Worm (Caenorhabditis elegans) whole organism, L1 larva: ENCODE measurements around the gene col-118.

ENCODE experiments used
- Y116A8C.19 ChIP-seq: sonication (generic microtip); optimal IDR thresholded peaks from 2 replicates; lab custom pipeline; 2016; ENCODE audit warnings: missing compliant biosample characterization, missing genetic modification characterization, borderline replicate concordance
- efl-3 ChIP-seq: fragments of 200-800 bp; sonication (Bioruptor generic); optimal IDR thresholded peaks from 2 replicates; lab custom pipeline; 2018; ENCODE audit warnings: mild to moderate bottlenecking, missing genetic modification characterization, missing compliant biosample characterization
- fos-1 ChIP-seq: fragments of 150-350 bp; optimal IDR thresholded peaks from 2 replicates; lab custom pipeline; 2014; ENCODE audit warnings: missing biosample characterization, missing genetic modification characterization
- grh-1 ChIP-seq: fragments of 200-800 bp; sonication (Bioruptor generic); IDR thresholded peaks from 2 replicates; pipeline ENCODE4 v1.3.6; 2022; ENCODE audit warnings: missing genetic modification reagents, missing genetic modification characterization, missing compliant biosample characterization
- nhr-237 ChIP-seq: fragments of 150-350 bp; optimal IDR thresholded peaks from 2 replicates; lab custom pipeline; 2014; ENCODE audit warnings: missing biosample characterization, missing genetic modification characterization
- snpc-4 ChIP-seq: fragments of 150-350 bp; optimal IDR thresholded peaks from 2 replicates; lab custom pipeline; 2014; ENCODE audit warnings: missing biosample characterization, missing genetic modification characterization
- snu-23 ChIP-seq: sonication (generic microtip); optimal IDR thresholded peaks from 2 replicates; lab custom pipeline; 2016; ENCODE audit warnings: missing genetic modification characterization, missing compliant biosample characterization
- sox-4 ChIP-seq: sonication (generic microtip); optimal IDR thresholded peaks from 2 replicates; lab custom pipeline; 2016; ENCODE audit warnings: missing genetic modification characterization, missing compliant biosample characterization
- sptf-1 ChIP-seq: fragments of 150-350 bp; optimal IDR thresholded peaks from 2 replicates; lab custom pipeline; 2014; ENCODE audit warnings: missing biosample characterization, missing genetic modification characterization
- unc-30 ChIP-seq: sonication (generic microtip); optimal IDR thresholded peaks from 2 replicates; lab custom pipeline; 2017; ENCODE audit warnings: missing biosample characterization, missing genetic modification characterization
- ztf-11 ChIP-seq, 2 experiments: sonication (generic microtip); optimal IDR thresholded peaks; 2 replicates each; lab custom pipeline; 2016 to 2017; ENCODE audit warnings: missing genetic modification characterization in 2 of 2, missing biosample characterization in 1 of 2, missing compliant biosample characterization in 1 of 2

DNA sequence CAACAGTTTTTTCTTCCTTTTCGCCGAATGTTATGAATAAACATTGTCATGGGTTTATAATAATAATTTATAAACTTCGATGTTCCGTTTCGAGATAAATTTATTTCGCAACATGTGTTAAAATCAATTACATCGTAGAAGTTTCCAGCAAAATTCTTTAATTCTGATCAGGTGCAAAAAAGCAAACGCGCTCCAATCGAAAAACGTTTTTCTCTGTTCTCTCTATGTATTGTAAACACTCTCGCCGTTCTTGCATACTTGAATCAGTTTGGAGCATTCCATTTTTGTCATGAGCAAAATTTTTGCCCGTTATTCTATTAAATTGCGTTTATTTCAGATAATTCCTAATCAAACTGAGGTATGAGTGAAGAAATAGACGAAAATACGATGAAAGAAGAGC, 45.7 kb downstream of the col-118 start, which contains the start of gene rad-54.L2:
- TF ChIP-seq snu-23 (GFP tag; lab: Kevin White, UChicago) (peak; percentile 64), ztf-11 (tag; optimal IDR thresholded peaks at IDR 0.05; lab: Kevin White, UChicago) (no peak), sox-4 (no peak), sptf-1 (tag; lab: Kevin White, UChicago) (no peak), Y116A8C.19 (no peak), nhr-237 (peak; percentile 26), snpc-4 (peak; percentile 19), fos-1 (tag; lab: Kevin White, UChicago) (peak; percentile 5), grh-1 (GFP tag; lab: Robert Waterston, UW) (no peak), efl-3 (no peak), unc-30 (tag; lab: Kevin White, UChicago) (no peak)
